Fruit fly (Drosophila melanogaster) whole organism, embryonic: ENCODE results near the gene CG5171.

Experiments
- Ada2b ChIP-seq: fragments of 200-800 bp; sonication (Bioruptor generic); IDR thresholded peaks from 2 replicates; pipeline ENCODE4 v1.3.6; 2022; ENCODE audit warnings: missing biosample characterization, missing genetic modification characterization
- Adf1 ChIP-seq: fragments of 200-800 bp; sonication (Bioruptor generic); IDR thresholded peaks from 2 replicates; pipeline ENCODE4 v1.3.6; 2022; ENCODE audit warnings: missing biosample characterization, missing genetic modification characterization
- CG11093 ChIP-seq: fragments of 200-800 bp; sonication (Bioruptor generic); IDR thresholded peaks from 3 replicates; pipeline ENCODE4 v1.3.6; 2022; ENCODE audit warnings: missing biosample characterization, missing genetic modification characterization
- CG11504 ChIP-seq: fragments of 200-800 bp; sonication (Bioruptor generic); optimal IDR thresholded peaks from 3 replicates; lab custom pipeline; 2019; ENCODE audit warnings: missing biosample characterization, mild to moderate bottlenecking, missing genetic modification characterization, moderate library complexity
- CG11696 ChIP-seq: fragments of 200-800 bp; sonication (Bioruptor generic); IDR thresholded peaks from 2 replicates; pipeline ENCODE4 v1.3.6; 2022; ENCODE audit warnings: missing biosample characterization, missing genetic modification characterization
- CG12155 ChIP-seq: fragments of 200-800 bp; sonication (Bioruptor generic); optimal IDR thresholded peaks from 3 replicates; lab custom pipeline; 2016; ENCODE audit warnings: missing biosample characterization, missing genetic modification characterization
- CG13775 ChIP-seq: fragments of 200-800 bp; sonication (Bioruptor generic); optimal IDR thresholded peaks from 3 replicates; lab custom pipeline; 2017; ENCODE audit warnings: missing biosample characterization, mild to moderate bottlenecking, missing genetic modification characterization
- CG14667 ChIP-seq: fragments of 200-800 bp; sonication (Bioruptor generic); IDR thresholded peaks from 2 replicates; pipeline ENCODE4 v1.3.6; 2022; ENCODE audit warnings: missing biosample characterization, missing genetic modification characterization
- CG14710 ChIP-seq: fragments of 200-800 bp; sonication (Bioruptor generic); optimal IDR thresholded peaks from 3 replicates; lab custom pipeline; 2019; ENCODE audit warnings: missing biosample characterization, mild to moderate bottlenecking, missing genetic modification characterization, moderate library complexity
- CG15514 ChIP-seq: fragments of 200-800 bp; sonication (Bioruptor generic); optimal IDR thresholded peaks from 3 replicates; lab custom pipeline; 2017; ENCODE audit warnings: missing biosample characterization, missing genetic modification characterization, mild to moderate bottlenecking, moderate library complexity, missing genetic modification reagents
- CG1602 ChIP-seq: fragments of 200-800 bp; sonication (Bioruptor generic); optimal IDR thresholded peaks from 3 replicates; lab custom pipeline; 2016; ENCODE audit warnings: missing biosample characterization, missing genetic modification characterization
- CG16815 ChIP-seq: fragments of 200-800 bp; sonication (Bioruptor generic); optimal IDR thresholded peaks from 3 replicates; lab custom pipeline; 2017; ENCODE audit warnings: missing biosample characterization, mild to moderate bottlenecking, missing genetic modification characterization
- CG17186 ChIP-seq: fragments of 200-800 bp; sonication (Bioruptor generic); optimal IDR thresholded peaks from 3 replicates; lab custom pipeline; 2017; ENCODE audit warnings: missing biosample characterization, missing genetic modification reagents, missing genetic modification characterization
- CG17359 ChIP-seq: fragments of 200-800 bp; sonication (Bioruptor generic); optimal IDR thresholded peaks from 3 replicates; lab custom pipeline; 2018; ENCODE audit warnings: missing biosample characterization, mild to moderate bottlenecking, missing genetic modification characterization, moderate library complexity
- CG2678 ChIP-seq: fragments of 200-800 bp; sonication (Bioruptor generic); optimal IDR thresholded peaks from 3 replicates; lab custom pipeline; 2019; ENCODE audit warnings: missing biosample characterization, mild to moderate bottlenecking, missing genetic modification characterization, moderate library complexity
- CG31224 ChIP-seq: fragments of 200-800 bp; sonication (Bioruptor generic); IDR thresholded peaks from 2 replicates; pipeline ENCODE4 v1.3.6; 2022; ENCODE audit warnings: missing biosample characterization, missing genetic modification characterization
- CG31365 ChIP-seq: fragments of 200-800 bp; sonication (Bioruptor generic); optimal IDR thresholded peaks from 2 replicates; lab custom pipeline; 2018; ENCODE audit warnings: missing biosample characterization, mild to moderate bottlenecking, missing genetic modification characterization
- CG7987 ChIP-seq: fragments of 200-800 bp; sonication (Bioruptor generic); optimal IDR thresholded peaks from 2 replicates; lab custom pipeline; 2018; ENCODE audit warnings: missing biosample characterization, mild to moderate bottlenecking, missing genetic modification characterization, moderate library complexity
- CG8944 ChIP-seq: fragments of 200-800 bp; sonication (Bioruptor generic); optimal IDR thresholded peaks from 3 replicates; lab custom pipeline; 2016; ENCODE audit warnings: missing biosample characterization, missing genetic modification characterization
- CG9797 ChIP-seq: fragments of 200-800 bp; sonication (Bioruptor generic); optimal IDR thresholded peaks from 3 replicates; lab custom pipeline; 2018; ENCODE audit warnings: missing biosample characterization, mild to moderate bottlenecking, missing genetic modification characterization
- CTCF ChIP-seq: fragments of 200-800 bp; sonication (Bioruptor generic); optimal IDR thresholded peaks from 2 replicates; lab custom pipeline; 2017; ENCODE audit warnings: missing biosample characterization, mild to moderate bottlenecking, missing genetic modification characterization, moderate library complexity
- Camta ChIP-seq: fragments of 200-800 bp; sonication (Bioruptor generic); optimal IDR thresholded peaks from 2 replicates; lab custom pipeline; 2016; ENCODE audit warnings: missing biosample characterization, missing genetic modification characterization
- Deaf1 ChIP-seq: fragments of 200-800 bp; optimal IDR thresholded peaks from 3 replicates; lab custom pipeline; 2019; ENCODE audit warnings: missing biosample characterization, mild to moderate bottlenecking, missing genetic modification characterization, moderate library complexity
- Fer1 ChIP-seq: fragments of 200-800 bp; sonication (Bioruptor generic); optimal IDR thresholded peaks from 2 replicates; lab custom pipeline; 2017; ENCODE audit warnings: missing biosample characterization, mild to moderate bottlenecking, missing genetic modification characterization
- Hand ChIP-seq: fragments of 200-800 bp; sonication (Bioruptor generic); optimal IDR thresholded peaks from 2 replicates; lab custom pipeline; 2017; ENCODE audit warnings: mild to moderate bottlenecking, missing biosample characterization, missing genetic modification reagents, missing genetic modification characterization
- Hmr ChIP-seq: fragments of 200-800 bp; sonication (Bioruptor generic); optimal IDR thresholded peaks from 3 replicates; lab custom pipeline; 2017; ENCODE audit warnings: mild to moderate bottlenecking, missing biosample characterization, missing genetic modification reagents, missing genetic modification characterization
- ase ChIP-seq: fragments of 200-800 bp; sonication (Bioruptor generic); IDR thresholded peaks from 3 replicates; pipeline ENCODE4 v1.3.6; 2022; ENCODE audit warnings: missing biosample characterization, missing genetic modification characterization
- bbx ChIP-seq: fragments of 200-800 bp; sonication (Bioruptor generic); IDR thresholded peaks from 2 replicates; pipeline ENCODE4 v1.3.6; 2022; ENCODE audit warnings: missing biosample characterization, missing genetic modification characterization; ENCODE audit not compliant: partially characterized antibody
- bcd ChIP-seq: fragments of 200-800 bp; sonication (Bioruptor generic); optimal IDR thresholded peaks from 2 replicates; lab custom pipeline; 2017; ENCODE audit warnings: missing biosample characterization, mild to moderate bottlenecking, missing genetic modification characterization
- chif ChIP-seq, 2 experiments: fragments of 200-800 bp; sonication (Bioruptor generic); optimal IDR thresholded peaks; 3 replicates each; lab custom pipeline; 2016; ENCODE audit warnings: missing biosample characterization in 2 of 2, missing genetic modification characterization in 2 of 2
- corto ChIP-seq: fragments of 200-800 bp; sonication (Bioruptor generic); optimal IDR thresholded peaks from 2 replicates; lab custom pipeline; 2016; ENCODE audit warnings: missing biosample characterization, mild to moderate bottlenecking, missing genetic modification characterization, moderate library complexity
- croc ChIP-seq: fragments of 200-800 bp; sonication (Bioruptor generic); conservative IDR thresholded peaks from 3 replicates; pipeline ENCODE4 v1.3.6; 2022; ENCODE audit warnings: missing biosample characterization, missing genetic modification characterization
- exex ChIP-seq: fragments of 200-800 bp; sonication (Bioruptor generic); optimal IDR thresholded peaks from 4 replicates; lab custom pipeline; 2018; ENCODE audit warnings: missing biosample characterization, mild to moderate bottlenecking, missing genetic modification characterization, moderate library complexity
- fd96Cb ChIP-seq: fragments of 200-800 bp; sonication (Bioruptor generic); optimal IDR thresholded peaks from 2 replicates; lab custom pipeline; 2018; ENCODE audit warnings: missing biosample characterization, mild to moderate bottlenecking, missing genetic modification characterization, moderate library complexity
- ftz-f1 ChIP-seq: fragments of 200-800 bp; sonication (Bioruptor generic); optimal IDR thresholded peaks from 2 replicates; lab custom pipeline; 2016; ENCODE audit warnings: missing biosample characterization, missing genetic modification characterization
- gsb ChIP-seq: fragments of 200-800 bp; sonication (Bioruptor generic); IDR thresholded peaks from 2 replicates; pipeline ENCODE4 v1.3.6; 2022; ENCODE audit warnings: missing biosample characterization, missing genetic modification characterization
- hbn ChIP-seq: fragments of 200-800 bp; sonication (Bioruptor generic); IDR thresholded peaks from 2 replicates; pipeline ENCODE4 v1.3.6; 2022; ENCODE audit warnings: missing biosample characterization, missing genetic modification characterization; ENCODE audit not compliant: partially characterized antibody
- insv ChIP-seq, 2 experiments: fragments of 200-800 bp; sonication (Bioruptor generic); optimal IDR thresholded peaks; 3 replicates each; lab custom pipeline; 2016 to 2018; ENCODE audit warnings: missing biosample characterization in 2 of 2, missing genetic modification characterization in 2 of 2
- knrl ChIP-seq: fragments of 200-800 bp; sonication (Bioruptor generic); IDR thresholded peaks from 3 replicates; pipeline ENCODE4 v1.3.6; 2022; ENCODE audit warnings: missing biosample characterization, missing genetic modification characterization; ENCODE audit not compliant: partially characterized antibody
- lab ChIP-seq: fragments of 200-800 bp; sonication (Bioruptor generic); optimal IDR thresholded peaks from 3 replicates; lab custom pipeline; 2017; ENCODE audit warnings: missing biosample characterization, missing genetic modification characterization, mild to moderate bottlenecking, moderate library complexity, missing genetic modification reagents
- rib ChIP-seq: fragments of 200-800 bp; sonication (Bioruptor generic); IDR thresholded peaks from 2 replicates; pipeline ENCODE4 v1.3.6; 2022; ENCODE audit warnings: missing biosample characterization, missing genetic modification characterization
- ro ChIP-seq: fragments of 200-800 bp; sonication (Bioruptor generic); IDR thresholded peaks from 2 replicates; pipeline ENCODE4 v1.3.6; 2022; ENCODE audit warnings: missing biosample characterization, missing genetic modification characterization
- sens ChIP-seq: fragments of 200-800 bp; sonication (Bioruptor generic); peaks from one replicate; lab custom pipeline; 2016; ENCODE audit warnings: missing biosample characterization, missing genetic modification characterization
- slou ChIP-seq: fragments of 200-800 bp; sonication (Bioruptor generic); optimal IDR thresholded peaks from 3 replicates; lab custom pipeline; 2016; ENCODE audit warnings: missing biosample characterization, missing genetic modification characterization
- stc ChIP-seq: fragments of 200-800 bp; sonication (Bioruptor generic); IDR thresholded peaks from 2 replicates; pipeline ENCODE4 v1.3.6; 2022; ENCODE audit warnings: missing biosample characterization, missing genetic modification characterization
- trem ChIP-seq: fragments of 200-800 bp; optimal IDR thresholded peaks from 3 replicates; lab custom pipeline; 2019; ENCODE audit warnings: missing biosample characterization, mild to moderate bottlenecking, missing genetic modification characterization, moderate library complexity
- twi ChIP-seq: fragments of 200-800 bp; optimal IDR thresholded peaks from 2 replicates; lab custom pipeline; 2019; ENCODE audit warnings: missing biosample characterization, mild to moderate bottlenecking, missing genetic modification characterization, moderate library complexity
- unpg ChIP-seq: fragments of 200-800 bp; sonication (Bioruptor generic); optimal IDR thresholded peaks from 3 replicates; lab custom pipeline; 2018; ENCODE audit warnings: missing biosample characterization, mild to moderate bottlenecking, missing genetic modification characterization, moderate library complexity
- vfl ChIP-seq: fragments of 200-800 bp; sonication (Bioruptor generic); optimal IDR thresholded peaks from 2 replicates; lab custom pipeline; 2016; ENCODE audit warnings: missing biosample characterization, missing genetic modification characterization
- zfh1 ChIP-seq: fragments of 200-800 bp; sonication (Bioruptor generic); IDR thresholded peaks from 3 replicates; pipeline ENCODE4 v1.3.6; 2022; ENCODE audit warnings: missing biosample characterization, missing genetic modification characterization

Gene CG5171

DNA sequence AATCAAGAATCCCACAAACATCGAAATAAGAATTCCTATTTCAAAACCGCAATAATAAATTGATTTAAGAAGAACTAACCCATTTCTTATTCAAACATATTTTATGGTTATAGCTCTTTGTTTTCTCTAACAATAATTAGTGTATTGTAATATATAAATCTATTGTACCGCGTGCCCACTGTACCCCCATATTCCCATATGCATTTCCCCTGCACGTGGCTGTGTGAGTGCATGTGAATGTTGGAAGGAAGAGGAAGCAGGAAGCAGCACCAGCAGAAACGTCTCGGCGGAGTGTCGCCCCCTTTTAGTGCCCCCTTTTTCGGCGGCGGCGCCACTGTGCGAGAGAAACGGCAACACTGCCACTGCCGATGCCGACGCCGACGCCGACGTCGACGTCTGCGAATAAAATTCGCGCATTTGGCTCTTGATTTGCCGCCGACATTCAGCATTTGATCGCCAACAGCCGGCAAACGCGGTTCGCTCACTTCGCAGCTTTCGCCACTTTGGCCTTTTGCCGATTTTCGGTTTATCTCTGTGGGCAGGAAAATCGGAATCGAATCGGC, 22.3 kb downstream of the CG5171 start (continued):
- TF ChIP-seq CG14667 (GFP tag; lab: Robert Waterston, UW) (0 out of 2 replicates have a peak, but pooled peaks have one; percentile 18), CTCF (GFP tag; lab: Kevin White, UChicago) (peak; percentile 92), CG8944 (GFP tag; lab: Kevin White, UChicago) (peak; percentile 33), lab (GFP tag; lab: Kevin White, UChicago) (peak; percentile 64), zfh1 (peak; percentile 61; the same call in 1 of the 3 replicates), Fer1 (GFP tag; lab: Kevin White, UChicago) (peak; percentile 33), bbx (GFP tag; lab: Robert Waterston, UW) (0 out of 2 replicates have a peak, but pooled peaks have one; percentile 13), hbn (GFP tag; lab: Robert Waterston, UW) (no peak), insv (GFP tag; optimal IDR thresholded peaks at IDR 0.05; lab: Kevin White, UChicago) (no peak), CG16815 (GFP tag; lab: Kevin White, UChicago) (peak; percentile 29), ase (GFP tag; lab: Robert Waterston, UW) (0 out of 3 replicates have a peak, but pooled peaks have one; percentile 37), CG17186 (no peak), CG11093 (GFP tag; lab: Robert Waterston, UW) (peak; percentile 17; the same call in 1 of the 3 replicates), bcd (peak; percentile 8), Camta (GFP tag; lab: Kevin White, UChicago) (peak; percentile 17), CG11504 (tag; lab: Kevin White, UChicago) (peak; percentile 3), CG2678 (tag; lab: Kevin White, UChicago) (peak; percentile 23), CG11696 (GFP tag; lab: Robert Waterston, UW) (no peak), Deaf1 (tag; lab: Kevin White, UChicago) (no peak), CG31224 (GFP tag; lab: Robert Waterston, UW) (0 out of 2 replicates have a peak, but pooled peaks have one; percentile 18), twi (peak; percentile 1), slou (GFP tag; lab: Kevin White, UChicago) (no peak), Ada2b (no peak), Hmr (GFP tag; lab: Kevin White, UChicago) (peak; percentile 63), CG14710 (tag; lab: Kevin White, UChicago) (peak; percentile 16), vfl (GFP tag; lab: Kevin White, UChicago) (peak; percentile 25), gsb (GFP tag; lab: Robert Waterston, UW) (0 out of 2 replicates have a peak, but pooled peaks have one; percentile 36), chif (GFP tag; optimal IDR thresholded peaks at IDR 0.05; lab: Kevin White, UChicago) (peak in 1 of 2 experiments; percentile 8), knrl (GFP tag; lab: Robert Waterston, UW) (no peak), CG9797 (GFP tag; lab: Kevin White, UChicago) (peak; percentile 14), CG31365 (tag; lab: Kevin White, UChicago) (no peak), exex (tag; lab: Kevin White, UChicago) (peak; percentile 5), Adf1 (GFP tag; lab: Robert Waterston, UW) (peak; percentile 94), Hand (peak; percentile 11), CG1602 (GFP tag; lab: Kevin White, UChicago) (no peak), corto (GFP tag; lab: Kevin White, UChicago) (peak; percentile 69), croc (GFP tag; lab: Robert Waterston, UW) (no peak), ftz-f1 (GFP tag; lab: Kevin White, UChicago) (peak; percentile 25), CG12155 (GFP tag; lab: Kevin White, UChicago) (peak; percentile 45), CG7987 (peak; percentile 44), sens (GFP tag; lab: Kevin White, UChicago) (peak; percentile 19), CG15514 (GFP tag; lab: Kevin White, UChicago) (peak; percentile 8), stc (GFP tag; lab: Robert Waterston, UW) (peak; percentile 28; the same call in 1 of the 2 replicates), ro (no peak), fd96Cb (peak; percentile 28), unpg (peak; percentile 10), trem (tag; lab: Kevin White, UChicago) (no peak), CG17359 (tag; lab: Kevin White, UChicago) (peak; percentile 20), rib (GFP tag; lab: Robert Waterston, UW) (peak; percentile 94), CG13775 (GFP tag; lab: Kevin White, UChicago) (peak; percentile 34)
